Worm (Caenorhabditis elegans): ENCODE data around the gene mrps-5.

Gene mrps-5

DNA sequence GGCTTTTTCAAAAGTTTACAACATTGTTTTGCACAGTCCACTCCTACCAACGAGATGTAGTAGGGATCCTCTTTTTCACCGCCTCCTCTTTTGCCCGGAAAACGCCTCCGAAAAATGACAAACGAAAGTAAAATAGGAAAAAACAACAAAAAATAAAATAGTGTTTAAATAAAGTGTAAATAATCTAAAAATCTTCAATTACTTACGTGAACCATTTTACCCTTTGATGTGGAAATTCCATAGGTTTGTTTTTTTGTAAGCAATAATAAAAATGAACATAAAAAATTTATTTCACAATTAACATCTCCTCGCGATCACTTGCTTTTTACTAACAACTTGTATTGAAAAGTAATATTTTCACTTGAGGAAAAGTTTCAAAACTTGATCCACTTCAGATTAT, 24.7 kb downstream of the mrps-5 start, which contains the start of gene C14C10.1:
Gene C14C10.1 (plus strand): TSS at position 301 of the 400 bp plus-strand sequence.
- no peak for TF ChIP-seq ceh-91 (GFP tag; IDR thresholded peaks at IDR 0.05)
- TF ChIP-seq hsf-1 (GFP tag; IDR thresholded peaks at IDR 0.05), result no peak
- no peak for TF ChIP-seq ztf-18 (tag; optimal IDR thresholded peaks at IDR 0.05)
- TF ChIP-seq C06A6.2 (GFP tag; conservative IDR thresholded peaks at IDR 0.05), result no peak
- no peak for TF ChIP-seq ztf-3 (GFP tag; optimal IDR thresholded peaks at IDR 0.05)
- TF ChIP-seq mes-4 (tag; optimal IDR thresholded peaks at IDR 0.05), result no peak
- TF ChIP-seq ekl-4 (GFP tag; IDR thresholded peaks at IDR 0.05), result no peak
- no peak for TF ChIP-seq F55B11.4 (tag; optimal IDR thresholded peaks at IDR 0.05; ENCODE audit: borderline replicate concordance, insufficient read depth)
- TF ChIP-seq ZK185.1 (tag; optimal IDR thresholded peaks at IDR 0.05; ENCODE audit: poor library complexity, severe bottlenecking), result no peak
- no peak for TF ChIP-seq attf-3 (GFP tag; conservative IDR thresholded peaks at IDR 0.05)
- no peak for TF ChIP-seq snpc-1.1 (tag; optimal IDR thresholded peaks at IDR 0.05; ENCODE audit: insufficient read depth)
- no peak for TF ChIP-seq egl-44 (GFP tag; IDR thresholded peaks at IDR 0.05)
- TF ChIP-seq ceh-27 (GFP tag; optimal IDR thresholded peaks at IDR 0.05), result no peak
- no peak for TF ChIP-seq pha-4 (tag; optimal IDR thresholded peaks at IDR 0.05)

DNA sequence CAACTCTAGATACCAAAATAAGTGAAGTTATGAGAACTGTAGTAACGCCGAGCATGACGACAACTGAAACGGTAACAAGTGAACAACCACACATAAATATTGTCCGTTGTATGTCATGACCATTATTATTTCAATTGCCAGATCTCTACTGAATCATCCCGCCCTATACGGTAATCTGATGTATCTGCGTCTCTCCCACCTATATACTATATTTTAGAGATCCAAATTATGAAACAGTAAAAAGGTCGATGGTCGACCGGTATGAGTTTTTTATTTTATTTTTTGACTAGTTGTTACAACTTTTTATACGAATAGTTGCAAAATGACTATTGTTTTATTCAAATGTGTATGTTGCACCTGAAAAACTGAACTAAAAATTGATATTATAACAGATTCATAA, 27.3 kb downstream of the mrps-5 start, which contains the start of gene ttr-43:
Gene ttr-43 (minus strand): TSS at position 101 of the 400 bp plus-strand sequence.
- TF ChIP-seq Y67H2A.10 (GFP tag; conservative IDR thresholded peaks at IDR 0.05), result no peak
- no peak for TF ChIP-seq F55B11.4 (tag; optimal IDR thresholded peaks at IDR 0.05; ENCODE audit: borderline replicate concordance, insufficient read depth)
- no peak for TF ChIP-seq unc-130 (GFP tag; optimal IDR thresholded peaks at IDR 0.05)
- TF ChIP-seq K11D2.4 (GFP tag; IDR thresholded peaks at IDR 0.05), result no peak
- no peak for TF ChIP-seq lin-54 (GFP tag; optimal IDR thresholded peaks at IDR 0.05)
- TF ChIP-seq unc-62 (GFP tag; optimal IDR thresholded peaks at IDR 0.05), result no peak
- no peak for TF ChIP-seq zim-3 (tag; optimal IDR thresholded peaks at IDR 0.05)
- no peak for TF ChIP-seq lir-1 (GFP tag; conservative IDR thresholded peaks at IDR 0.05)
- TF ChIP-seq snpc-4 (GFP tag; optimal IDR thresholded peaks at IDR 0.05), result no peak
- no peak for TF ChIP-seq snpc-4 (tag; optimal IDR thresholded peaks at IDR 0.05)
- no peak for TF ChIP-seq ztf-26 (tag; optimal IDR thresholded peaks at IDR 0.05)
- TF ChIP-seq nfyb-1 (GFP tag; IDR thresholded peaks at IDR 0.05), result no peak
- no peak for TF ChIP-seq ZK185.1 (tag; optimal IDR thresholded peaks at IDR 0.05; ENCODE audit: poor library complexity, severe bottlenecking)
- no peak for TF ChIP-seq lin-26 (GFP tag; IDR thresholded peaks at IDR 0.05)
- TF ChIP-seq Y53G8AR.9 (GFP tag; conservative IDR thresholded peaks at IDR 0.05), result no peak
- no peak for TF ChIP-seq tlf-1 (GFP tag; optimal IDR thresholded peaks at IDR 0.05)
- no peak for TF ChIP-seq B0261.1 (tag; optimal IDR thresholded peaks at IDR 0.05)
- no peak for TF ChIP-seq chd-7 (tag; optimal IDR thresholded peaks at IDR 0.05)
- TF ChIP-seq hlh-26 (GFP tag; conservative IDR thresholded peaks at IDR 0.05), result no peak

DNA sequence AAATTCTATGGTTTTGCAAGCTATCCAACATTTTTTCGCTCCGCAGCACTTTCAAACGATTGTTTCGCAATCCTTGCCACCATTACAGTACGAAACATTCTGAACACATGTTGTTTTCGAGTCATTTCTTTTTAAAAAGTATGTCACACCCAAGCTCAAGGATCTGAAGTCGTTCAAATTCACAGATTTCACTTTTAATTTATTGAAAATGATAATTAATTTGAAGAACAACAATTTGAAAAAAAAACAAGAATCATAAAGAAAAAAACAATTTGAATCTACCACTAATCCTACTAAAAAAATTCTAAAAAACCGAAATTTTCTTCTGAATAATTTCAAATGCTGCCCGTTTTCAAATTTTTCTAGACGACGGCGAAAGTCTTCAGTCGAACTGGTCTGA, 29.1 kb downstream of the mrps-5 start, which contains the start of gene C14C10.2:
Gene C14C10.2 (minus strand): TSS at position 101 of the 400 bp plus-strand sequence.
- TF ChIP-seq dox-1 (GFP tag; IDR thresholded peaks at IDR 0.05) (no peak), cebp-1 (GFP tag; IDR thresholded peaks at IDR 0.05) (no peak), cebp-1 (tag; optimal IDR thresholded peaks at IDR 0.05) (peak; percentile 2)

DNA sequence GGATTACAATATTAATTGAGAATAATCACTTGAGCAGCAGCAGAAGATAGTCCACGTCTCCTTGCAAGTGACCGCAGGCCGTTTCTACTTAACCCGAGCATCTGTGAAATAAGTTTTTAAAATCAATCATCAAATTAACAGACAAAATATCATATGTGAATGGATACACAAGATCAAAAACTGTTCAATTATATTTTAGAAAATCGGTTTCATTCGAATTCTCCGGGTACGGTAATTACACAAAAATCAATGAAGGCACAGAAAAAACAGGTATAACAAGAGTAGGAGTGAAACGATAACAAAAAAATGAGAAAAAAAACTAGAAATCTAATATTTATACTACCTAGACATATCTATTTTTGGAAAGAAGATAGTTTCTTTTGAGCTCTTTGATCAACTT, 32.9 kb downstream of the mrps-5 start, which contains the start of gene mma-1:
Gene mma-1 (minus strand): TSS at position 101 of the 400 bp plus-strand sequence.
- TF ChIP-seq hsf-1 (GFP tag; IDR thresholded peaks at IDR 0.05) (0 out of 2 replicates have a peak, but pooled peaks have one; percentile 27), bed-2 (GFP tag; IDR thresholded peaks at IDR 0.05) (no peak), somi-1 (GFP tag; optimal IDR thresholded peaks at IDR 0.05) (no peak), Y53G8AR.9 (GFP tag; conservative IDR thresholded peaks at IDR 0.05) (no peak), ama-1 (optimal IDR thresholded peaks at IDR 0.05) (no peak), ama-1 (GFP tag; optimal IDR thresholded peaks at IDR 0.05) (no peak), ZK185.1 (tag; optimal IDR thresholded peaks at IDR 0.05; ENCODE audit: poor library complexity, severe bottlenecking) (no peak), tbp1 (GFP tag; optimal IDR thresholded peaks at IDR 0.05) (no peak)
